Fruit fly (Drosophila melanogaster): ENCODE measurements around the gene CG15019.
A peak's percentile ranks its signal among the peaks of the same experiment; 100 is the strongest.

The CG15019 gene

dm6 chr3L:4363887-4364794 is 41.7 kb downstream of the CG15019 start, which contains the start of the genes Cip4 and mRpS6:
Gene Cip4, minus strand, starts transcription at chr3L:4364102.
Gene mRpS6, plus strand, starts transcription at chr3L:4364550.
- TF ChIP-seq CrebA (GFP tag; optimal IDR thresholded peaks at IDR 0.05; ENCODE audit: borderline replicate concordance) (peak; percentile 5), tai (GFP tag; optimal IDR thresholded peaks at IDR 0.05) (peak; percentile 72), Hr83 (GFP tag; optimal IDR thresholded peaks at IDR 0.05; ENCODE audit: poor library complexity, severe bottlenecking) (peak; percentile 86), Hr78 (GFP tag; optimal IDR thresholded peaks at IDR 0.05) (no peak), Abd-B (GFP tag; optimal IDR thresholded peaks at IDR 0.05) (no peak), Dif (GFP tag; optimal IDR thresholded peaks at IDR 0.05; ENCODE audit: partially characterized antibody) (peak; percentile 38), Rel (GFP tag; optimal IDR thresholded peaks at IDR 0.05) (peak; percentile 34), Rel (tag; optimal IDR thresholded peaks at IDR 0.05) (peak; percentile 53), Myc (optimal IDR thresholded peaks at IDR 0.05) (peak; percentile 61), usp (GFP tag; optimal IDR thresholded peaks at IDR 0.05) (no peak), dsf (GFP tag; optimal IDR thresholded peaks at IDR 0.05; ENCODE audit: borderline replicate concordance) (no peak), dl (GFP tag; optimal IDR thresholded peaks at IDR 0.05; ENCODE audit: insufficient read depth in 1 of 2, partially characterized antibody in 2 of 2) (no peak), h (GFP tag; optimal IDR thresholded peaks at IDR 0.05) (peak; percentile 29), CG9705 (GFP tag; optimal IDR thresholded peaks at IDR 0.05) (no peak), foxo (GFP tag; optimal IDR thresholded peaks at IDR 0.05) (peak in 1 of 2 experiments; percentile 84), sage (GFP tag; optimal IDR thresholded peaks at IDR 0.05) (no peak), Mio (GFP tag; optimal IDR thresholded peaks at IDR 0.05) (no peak), GATAd (GFP tag; optimal IDR thresholded peaks at IDR 0.05) (no peak), rgr (GFP tag; optimal IDR thresholded peaks at IDR 0.05) (peak; percentile 84), fru (GFP tag; optimal IDR thresholded peaks at IDR 0.05) (peak; percentile 65), Vsx2 (GFP tag; optimal IDR thresholded peaks at IDR 0.05; ENCODE audit: partially characterized antibody) (no peak), brk (GFP tag; optimal IDR thresholded peaks at IDR 0.05) (peak; percentile 89), sv (GFP tag; optimal IDR thresholded peaks at IDR 0.05) (peak; percentile 70), Sp1 (GFP tag; optimal IDR thresholded peaks at IDR 0.05) (peak; percentile 79), OdsH (GFP tag; optimal IDR thresholded peaks at IDR 0.05) (peak; percentile 69), br (GFP tag; optimal IDR thresholded peaks at IDR 0.05) (peak; percentile 48), dmrt93B (GFP tag; optimal IDR thresholded peaks at IDR 0.05) (peak; percentile 16), N (GFP tag; optimal IDR thresholded peaks at IDR 0.05) (no peak), psq (GFP tag; optimal IDR thresholded peaks at IDR 0.05) (peak; percentile 70), Jra (GFP tag; optimal IDR thresholded peaks at IDR 0.05) (no peak), pan (optimal IDR thresholded peaks at IDR 0.05) (no peak), jim (GFP tag; optimal IDR thresholded peaks at IDR 0.05) (peak; percentile 91), lola (GFP tag; optimal IDR thresholded peaks at IDR 0.05) (no peak), ey (GFP tag; optimal IDR thresholded peaks at IDR 0.05) (peak; percentile 53), Hnf4 (GFP tag; optimal IDR thresholded peaks at IDR 0.05) (peak; percentile 79), HLH106 (tag; optimal IDR thresholded peaks at IDR 0.05) (peak; percentile 51), woc (GFP tag; optimal IDR thresholded peaks at IDR 0.05) (peak; percentile 55), Dfd (GFP tag; optimal IDR thresholded peaks at IDR 0.05) (no peak), CG32264 (GFP tag; optimal IDR thresholded peaks at IDR 0.05) (peak; percentile 10)

DNA sequence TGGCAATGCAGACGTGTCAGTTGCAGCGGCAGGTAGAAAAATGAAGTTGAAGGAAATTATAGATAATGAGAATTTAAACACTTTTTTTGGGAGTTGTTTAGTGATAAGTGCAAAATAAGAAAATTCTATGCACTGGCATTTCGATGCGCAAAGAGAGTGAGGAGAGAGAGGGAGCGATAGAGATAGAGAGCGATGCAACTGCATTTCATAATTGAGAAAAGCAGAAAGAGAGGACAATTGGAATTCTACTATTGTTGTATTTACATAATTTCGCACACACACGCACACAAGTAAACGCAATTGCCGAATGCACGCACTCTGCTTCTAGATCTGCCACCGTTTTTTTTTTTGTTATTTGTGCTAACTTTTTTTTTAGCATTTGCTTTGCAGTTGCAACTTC is 42.4 kb downstream of the CG15019 start:
- TF ChIP-seq h (GFP tag; optimal IDR thresholded peaks at IDR 0.05) (no peak), Sp1 (GFP tag; optimal IDR thresholded peaks at IDR 0.05) (no peak), Dif (GFP tag; optimal IDR thresholded peaks at IDR 0.05; ENCODE audit: partially characterized antibody) (no peak), lola (GFP tag; optimal IDR thresholded peaks at IDR 0.05) (no peak), Vsx2 (GFP tag; optimal IDR thresholded peaks at IDR 0.05; ENCODE audit: partially characterized antibody) (no peak), fru (GFP tag; optimal IDR thresholded peaks at IDR 0.05) (no peak), brk (GFP tag; optimal IDR thresholded peaks at IDR 0.05) (no peak), Hr83 (GFP tag; optimal IDR thresholded peaks at IDR 0.05; ENCODE audit: poor library complexity, severe bottlenecking) (no peak), Dfd (GFP tag; optimal IDR thresholded peaks at IDR 0.05) (no peak), woc (GFP tag; optimal IDR thresholded peaks at IDR 0.05) (no peak), N (GFP tag; optimal IDR thresholded peaks at IDR 0.05) (no peak)

All from whole organism, wandering third instar larva.